Worm (Caenorhabditis elegans) whole organism, L4 larva: ENCODE measurements around the gene fkb-1.

Experiments used
- F37D6.2 ChIP-seq: sonication (generic microtip); optimal IDR thresholded peaks from 2 replicates; lab custom pipeline; 2016; ENCODE audit warnings: mild to moderate bottlenecking, missing genetic modification characterization, missing compliant biosample characterization
- F44E2.7 ChIP-seq: fragments of 200-800 bp; sonication (Bioruptor generic); IDR thresholded peaks from 2 replicates; pipeline ENCODE4 v2.1.2; 2022; ENCODE audit warnings: missing genetic modification characterization, missing compliant biosample characterization
- T20F7.1 ChIP-seq: fragments of 200-800 bp; sonication (Bioruptor generic); optimal IDR thresholded peaks from 2 replicates; lab custom pipeline; 2018; ENCODE audit warnings: mild to moderate bottlenecking, missing genetic modification characterization, missing compliant biosample characterization
- T26A8.4 ChIP-seq: fragments of 200-800 bp; sonication (Bioruptor generic); IDR thresholded peaks from 2 replicates; pipeline ENCODE4 v1.3.6; 2022; ENCODE audit warnings: missing genetic modification characterization, missing compliant biosample characterization
- Y105C5A.15 ChIP-seq: fragments of 200-800 bp; sonication (Bioruptor generic); IDR thresholded peaks from 2 replicates; pipeline ENCODE4 v1.3.6; 2022; ENCODE audit warnings: missing genetic modification characterization, missing compliant biosample characterization
- aha-1 ChIP-seq: fragments of 150-350 bp; peaks from one replicate; lab custom pipeline; 2014; ENCODE audit warnings: missing biosample characterization, missing genetic modification characterization
- ama-1 ChIP-seq: fragments of 150-350 bp; optimal IDR thresholded peaks from 2 replicates; lab custom pipeline; 2014; ENCODE audit warnings: inconsistent platforms, mixed read lengths
- arid-1 ChIP-seq: fragments of 200-800 bp; sonication (Bioruptor generic); conservative IDR thresholded peaks from 2 replicates; pipeline ENCODE4 v1.3.6; 2022; ENCODE audit warnings: missing genetic modification reagents, missing genetic modification characterization, missing compliant biosample characterization
- ceh-28 ChIP-seq: fragments of 150-350 bp; optimal IDR thresholded peaks from 2 replicates; lab custom pipeline; 2014; ENCODE audit warnings: missing biosample characterization, missing genetic modification reagents, missing genetic modification characterization
- cey-2 ChIP-seq: sonication (generic microtip); optimal IDR thresholded peaks from 3 replicates; lab custom pipeline; 2017; ENCODE audit warnings: missing genetic modification characterization, mild to moderate bottlenecking, missing compliant biosample characterization, antibody characterized with exemption, borderline replicate concordance; ENCODE audit not compliant: insufficient read depth
- daf-19 ChIP-seq: fragments of 200-800 bp; sonication (Bioruptor generic); conservative IDR thresholded peaks from 2 replicates; pipeline ENCODE4 v1.3.6; 2022; ENCODE audit warnings: missing genetic modification characterization, missing compliant biosample characterization
- daf-8 ChIP-seq: fragments of 200-800 bp; sonication (Bioruptor generic); IDR thresholded peaks from 2 replicates; pipeline ENCODE4 v1.3.6; 2022; ENCODE audit warnings: missing genetic modification characterization, missing compliant biosample characterization
- dmd-8 ChIP-seq: fragments of 200-800 bp; sonication (Bioruptor generic); IDR thresholded peaks from 2 replicates; pipeline ENCODE4 v1.3.6; 2022; ENCODE audit warnings: missing genetic modification characterization, missing compliant biosample characterization
- egl-43 ChIP-seq: fragments of 200-800 bp; sonication (Bioruptor generic); IDR thresholded peaks from 2 replicates; pipeline ENCODE4 v1.3.6; 2022; ENCODE audit warnings: missing genetic modification reagents, missing genetic modification characterization, missing compliant biosample characterization
- fos-1 ChIP-seq: fragments of 150-350 bp; optimal IDR thresholded peaks from 2 replicates; lab custom pipeline; 2014; ENCODE audit warnings: missing biosample characterization, missing genetic modification characterization
- gei-8 ChIP-seq: fragments of 200-800 bp; sonication (Bioruptor generic); optimal IDR thresholded peaks from 2 replicates; lab custom pipeline; 2018; ENCODE audit warnings: mild to moderate bottlenecking, missing genetic modification characterization, missing compliant biosample characterization
- hif-1 ChIP-seq, 2 experiments: sonication (generic microtip); optimal IDR thresholded peaks; 2 replicates each; lab custom pipeline; 2016 to 2017; ENCODE audit warnings: missing compliant biosample characterization in 2 of 2, missing genetic modification characterization in 2 of 2, missing genetic modification reagents in 2 of 2, missing genotype in 2 of 2, mild to moderate bottlenecking in 1 of 2
- hmg-1.1 ChIP-seq: fragments of 200-800 bp; sonication (Bioruptor generic); IDR thresholded peaks from 2 replicates; pipeline ENCODE4 v1.3.6; 2022; ENCODE audit warnings: missing genetic modification reagents, missing genetic modification characterization, missing compliant biosample characterization
- lin-13 ChIP-seq: fragments of 150-350 bp; optimal IDR thresholded peaks from 2 replicates; lab custom pipeline; 2014; ENCODE audit warnings: missing biosample characterization, missing genetic modification reagents, missing genetic modification characterization
- lin-29 ChIP-seq: fragments of 200-800 bp; sonication (Bioruptor generic); IDR thresholded peaks from 2 replicates; pipeline ENCODE4 v1.3.6; 2022; ENCODE audit warnings: missing genetic modification reagents, missing genetic modification characterization, missing compliant biosample characterization
- lin-38 ChIP-seq: fragments of 200-800 bp; sonication (Bioruptor generic); IDR thresholded peaks from 2 replicates; pipeline ENCODE4 v1.3.6; 2022; ENCODE audit warnings: missing genetic modification reagents, missing genetic modification characterization, missing compliant biosample characterization
- lin-39 ChIP-seq: fragments of 150-350 bp; optimal IDR thresholded peaks from 2 replicates; lab custom pipeline; 2014; ENCODE audit warnings: missing biosample characterization, missing genetic modification reagents, missing genetic modification characterization
- madf-5 ChIP-seq, 2 experiments: fragments of 200-800 bp; sonication (Bioruptor generic); IDR thresholded peaks; 2 replicates each; pipeline ENCODE4 v1.3.6; 2022; ENCODE audit warnings: missing compliant biosample characterization in 2 of 2, missing genetic modification characterization in 2 of 2
- mdt-29 ChIP-seq: fragments of 200-800 bp; sonication (Bioruptor generic); IDR thresholded peaks from 2 replicates; pipeline ENCODE4 v1.3.6; 2022; ENCODE audit warnings: missing genetic modification reagents, missing genetic modification characterization, missing compliant biosample characterization
- mxl-2 ChIP-seq: fragments of 200-800 bp; sonication (Bioruptor generic); conservative IDR thresholded peaks from 2 replicates; pipeline ENCODE4 v1.3.6; 2022; ENCODE audit warnings: missing genetic modification reagents, missing genetic modification characterization, missing compliant biosample characterization
- mxl-3 ChIP-seq: fragments of 200-800 bp; sonication (Bioruptor generic); optimal IDR thresholded peaks from 2 replicates; lab custom pipeline; 2018; ENCODE audit warnings: mild to moderate bottlenecking, missing genetic modification characterization, missing compliant biosample characterization
- nhr-102 ChIP-seq: sonication (generic microtip); optimal IDR thresholded peaks from 2 replicates; lab custom pipeline; 2016; ENCODE audit warnings: mild to moderate bottlenecking, missing genetic modification characterization, moderate library complexity, missing compliant biosample characterization
- nhr-11 ChIP-seq: fragments of 150-350 bp; optimal IDR thresholded peaks from 2 replicates; lab custom pipeline; 2014; ENCODE audit warnings: missing biosample characterization, missing genetic modification characterization
- nhr-237 ChIP-seq: sonication (generic microtip); optimal IDR thresholded peaks from 2 replicates; lab custom pipeline; 2017; ENCODE audit warnings: missing biosample characterization, missing genetic modification characterization
- nhr-6 ChIP-seq: fragments of 150-350 bp; optimal IDR thresholded peaks from 2 replicates; lab custom pipeline; 2014; ENCODE audit warnings: missing biosample characterization, missing genetic modification characterization
- pha-4 ChIP-seq, 2 experiments: fragments of 150-350 bp in 1 of 2; fragments of 200-800 bp in 1 of 2; sonication (Bioruptor generic) in 1 of 2; IDR thresholded peaks in 1 of 2; optimal IDR thresholded peaks in 1 of 2; 2 replicates each; pipeline versions ENCODE4 v1.3.6 to Lab custom; 2014 to 2022; ENCODE audit warnings: missing genetic modification characterization in 2 of 2, missing genetic modification reagents in 2 of 2, missing biosample characterization in 1 of 2, missing compliant biosample characterization in 1 of 2
- rbr-2 ChIP-seq: sonication (generic microtip); optimal IDR thresholded peaks from 2 replicates; lab custom pipeline; 2016; ENCODE audit warnings: missing genotype, missing genetic modification characterization, missing compliant biosample characterization
- skn-1 ChIP-seq: fragments of 150-350 bp; optimal IDR thresholded peaks from 2 replicates; lab custom pipeline; 2014; ENCODE audit warnings: missing biosample characterization, missing genetic modification characterization
- snpc-1.2 ChIP-seq: fragments of 200-800 bp; sonication (Bioruptor generic); IDR thresholded peaks from 2 replicates; pipeline ENCODE4 v1.3.6; 2022; ENCODE audit warnings: missing genetic modification reagents, missing genetic modification characterization, missing compliant biosample characterization
- spr-1 ChIP-seq: sonication (generic microtip); optimal IDR thresholded peaks from 2 replicates; lab custom pipeline; 2016; ENCODE audit warnings: mild to moderate bottlenecking, missing genetic modification characterization, missing compliant biosample characterization
- tag-97 ChIP-seq: fragments of 200-800 bp; sonication (Bioruptor generic); IDR thresholded peaks from 2 replicates; pipeline ENCODE4 v1.3.6; 2022; ENCODE audit warnings: missing genetic modification characterization, missing compliant biosample characterization
- unc-62 ChIP-seq, 3 experiments: fragments of 150-350 bp in 1 of 3; sonication (generic microtip); optimal IDR thresholded peaks in 2 of 3; peaks in 1 of 3; 1 replicate in 1 of 3; 2 replicates in 2 of 3; lab custom pipeline; 2014 to 2017; ENCODE audit warnings: missing biosample characterization in 3 of 3, missing genetic modification characterization in 3 of 3, missing genetic modification reagents in 3 of 3, missing genotype in 1 of 3
- zag-1 ChIP-seq: fragments of 150-350 bp; optimal IDR thresholded peaks from 2 replicates; lab custom pipeline; 2014; ENCODE audit warnings: missing biosample characterization, missing genetic modification characterization
- zfp-2 ChIP-seq: sonication (generic microtip); optimal IDR thresholded peaks from 2 replicates; lab custom pipeline; 2016; ENCODE audit warnings: mild to moderate bottlenecking, missing genetic modification characterization, missing compliant biosample characterization
- zfp-3 ChIP-seq: fragments of 200-800 bp; sonication (Bioruptor generic); conservative IDR thresholded peaks from 2 replicates; pipeline ENCODE4 v1.3.6; 2022; ENCODE audit warnings: missing genetic modification reagents, missing genetic modification characterization, missing compliant biosample characterization
- zip-11 ChIP-seq: fragments of 200-800 bp; sonication (Bioruptor generic); IDR thresholded peaks from 2 replicates; pipeline ENCODE4 v1.3.6; 2022; ENCODE audit warnings: missing genetic modification characterization, missing compliant biosample characterization
- zip-2 ChIP-seq: fragments of 150-350 bp; optimal IDR thresholded peaks from 2 replicates; lab custom pipeline; 2014; ENCODE audit warnings: missing biosample characterization, missing genetic modification characterization
- ztf-11 ChIP-seq: fragments of 150-350 bp; optimal IDR thresholded peaks from 2 replicates; lab custom pipeline; 2014; ENCODE audit warnings: missing biosample characterization, missing genetic modification characterization
- ztf-7 ChIP-seq: fragments of 150-350 bp; optimal IDR thresholded peaks from 2 replicates; lab custom pipeline; 2014; ENCODE audit warnings: missing biosample characterization, missing genetic modification characterization

Gene fkb-1

ce11 chrIV:11080823-11081285 is 44.5 kb downstream of the fkb-1 start, which contains the start of gene atg-7 (continued):
- TF ChIP-seq zfp-3 (GFP tag; lab: Robert Waterston, UW) (peak; percentile 69; the same call in 1 of the 2 replicates), cey-2 (tag; lab: Kevin White, UChicago) (no peak), ceh-28 (tag; lab: Kevin White, UChicago) (no peak), gei-8 (GFP tag; lab: Kevin White, UChicago) (peak; percentile 25), zip-2 (tag; lab: Kevin White, UChicago) (peak; percentile 44), hif-1 (tag; optimal IDR thresholded peaks at IDR 0.05; lab: Kevin White, UChicago) (peak in 1 of 2 experiments; percentile 10), lin-39 (no peak), zfp-2 (tag; lab: Kevin White, UChicago) (no peak), fos-1 (no peak), dmd-8 (GFP tag; lab: Robert Waterston, UW) (no peak), nhr-6 (tag; lab: Kevin White, UChicago) (no peak), mxl-2 (GFP tag; lab: Robert Waterston, UW) (no peak), ztf-7 (no peak), T20F7.1 (no peak), hmg-1.1 (GFP tag; lab: Robert Waterston, UW) (no peak), zip-11 (GFP tag; lab: Robert Waterston, UW) (no peak), Y105C5A.15 (GFP tag; lab: Robert Waterston, UW) (no peak), daf-19 (GFP tag; lab: Robert Waterston, UW) (no peak), F44E2.7 (GFP tag; lab: Robert Waterston, UW) (no peak), pha-4 (GFP tag; IDR thresholded peaks at IDR 0.05; lab: Robert Waterston, UW) (no peak), pha-4 (tag; optimal IDR thresholded peaks at IDR 0.05; lab: Kevin White, UChicago) (no peak), lin-38 (GFP tag; lab: Robert Waterston, UW) (0 out of 2 replicates have a peak, but pooled peaks have one; percentile 24), nhr-11 (tag; lab: Kevin White, UChicago) (no peak), T26A8.4 (GFP tag; lab: Robert Waterston, UW) (peak; percentile 71), nhr-102 (tag; lab: Kevin White, UChicago) (peak; percentile 17), tag-97 (GFP tag; lab: Robert Waterston, UW) (no peak), spr-1 (tag; lab: Kevin White, UChicago) (no peak), madf-5 (GFP tag; IDR thresholded peaks at IDR 0.05; lab: Robert Waterston, UW) (no peak), lin-13 (GFP tag; lab: Kevin White, UChicago) (no peak)

- TF ChIP-seq mdt-29 (GFP tag; lab: Robert Waterston, UW) = 0 out of 2 replicates have a peak, but pooled peaks have one; percentile 5
- 0 out of 2 replicates have a peak, but pooled peaks have one; percentile 2 for TF ChIP-seq pha-4 (GFP tag; IDR thresholded peaks at IDR 0.05; lab: Robert Waterston, UW)
- no peak for TF ChIP-seq pha-4 (tag; optimal IDR thresholded peaks at IDR 0.05; lab: Kevin White, UChicago)
- TF ChIP-seq lin-38 (GFP tag; lab: Robert Waterston, UW) = no peak
- TF ChIP-seq egl-43 (GFP tag; lab: Robert Waterston, UW) = 0 out of 2 replicates have a peak, but pooled peaks have one; percentile 30
- no peak for TF ChIP-seq skn-1 (tag; lab: Kevin White, UChicago)
- TF ChIP-seq lin-29 (GFP tag; lab: Robert Waterston, UW) = no peak
- TF ChIP-seq aha-1 (tag; lab: Kevin White, UChicago) = peak; percentile 90
- peak; percentile 18 for TF ChIP-seq ceh-28 (tag; lab: Kevin White, UChicago)
- TF ChIP-seq hif-1 (tag; optimal IDR thresholded peaks at IDR 0.05; lab: Kevin White, UChicago) = no peak
- peak; percentile 10 for TF ChIP-seq zip-2 (tag; lab: Kevin White, UChicago)
- TF ChIP-seq arid-1 (GFP tag; lab: Robert Waterston, UW) = 0 out of 2 replicates have a peak, but pooled peaks have one; percentile 20
Observed at ce11 chrIV:11082153-11082552, 45.8 kb downstream of the fkb-1 start, which contains the start of gene let-70. Gene let-70, minus strand, starts transcription at chrIV:11082253.

ce11 chrIV:11082789-11083235 is 46.4 kb downstream of the fkb-1 start:
- TF ChIP-seq ama-1 (lab: Kevin White, UChicago) (peak; percentile 91), fos-1 (no peak), lin-39 (no peak), rbr-2 (peak; percentile 96), daf-8 (no peak), zag-1 (tag; lab: Kevin White, UChicago) (peak; percentile 74), zip-11 (GFP tag; lab: Robert Waterston, UW) (no peak), ztf-7 (peak; percentile 82), pha-4 (GFP tag; IDR thresholded peaks at IDR 0.05; lab: Robert Waterston, UW) (peak; percentile 82), pha-4 (tag; optimal IDR thresholded peaks at IDR 0.05; lab: Kevin White, UChicago) (no peak), cey-2 (tag; lab: Kevin White, UChicago) (no peak), ztf-11 (tag; lab: Kevin White, UChicago) (no peak), mxl-3 (GFP tag; lab: Kevin White, UChicago) (peak; percentile 82), daf-19 (GFP tag; lab: Robert Waterston, UW) (peak; percentile 82; the same call in 1 of the 2 replicates), F37D6.2 (peak; percentile 85), nhr-11 (tag; lab: Kevin White, UChicago) (peak; percentile 96), nhr-237 (tag; lab: Kevin White, UChicago) (peak; percentile 38), snpc-1.2 (GFP tag; lab: Robert Waterston, UW) (peak; percentile 38; the same call in 1 of the 2 replicates), unc-62 (GFP tag; optimal IDR thresholded peaks at IDR 0.05 in 1 of 2; lab: Kevin White, UChicago) (peak; percentile 21 to 100), unc-62 (tag; optimal IDR thresholded peaks at IDR 0.05; lab: Kevin White, UChicago) (no peak)
